Worm (Caenorhabditis elegans) whole organism, mixed stage, embryonic: ENCODE results near the gene hpa-1.

Experiments
- M03D4.4 ChIP-seq: sonication (generic microtip); optimal IDR thresholded peaks from 2 replicates; lab custom pipeline; 2017; ENCODE audit warnings: mild to moderate bottlenecking, missing genetic modification characterization, missing compliant biosample characterization
- blmp-1 ChIP-seq: fragments of 150-350 bp; optimal IDR thresholded peaks from 2 replicates; lab custom pipeline; 2014; ENCODE audit warnings: missing biosample characterization, missing genetic modification characterization
- ceh-39 ChIP-seq: fragments of 150-350 bp; optimal IDR thresholded peaks from 2 replicates; lab custom pipeline; 2014; ENCODE audit warnings: missing biosample characterization, missing genetic modification characterization
- ceh-43 ChIP-seq: fragments of 200-800 bp; sonication (Bioruptor generic); optimal IDR thresholded peaks from 2 replicates; lab custom pipeline; 2018; ENCODE audit warnings: mild to moderate bottlenecking, missing genetic modification characterization, moderate library complexity, missing compliant biosample characterization
- ces-1 ChIP-seq: fragments of 150-350 bp; optimal IDR thresholded peaks from 2 replicates; lab custom pipeline; 2014; ENCODE audit warnings: missing biosample characterization, missing genetic modification reagents, missing genetic modification characterization
- drap-1 ChIP-seq: fragments of 200-800 bp; sonication (Bioruptor generic); optimal IDR thresholded peaks from 3 replicates; lab custom pipeline; 2018; ENCODE audit warnings: mild to moderate bottlenecking, missing genetic modification characterization, missing compliant biosample characterization
- elt-1 ChIP-seq: sonication (generic microtip); optimal IDR thresholded peaks from 2 replicates; lab custom pipeline; 2017; ENCODE audit warnings: missing genetic modification characterization, mild to moderate bottlenecking, missing compliant biosample characterization, antibody characterized with exemption, moderate library complexity, borderline replicate concordance; ENCODE audit not compliant: insufficient read depth
- elt-3 ChIP-seq: fragments of 150-350 bp; optimal IDR thresholded peaks from 2 replicates; lab custom pipeline; 2014; ENCODE audit warnings: missing biosample characterization, missing genetic modification characterization
- flh-1 ChIP-seq: fragments of 200-800 bp; sonication (Bioruptor generic); optimal IDR thresholded peaks from 2 replicates; lab custom pipeline; 2018; ENCODE audit warnings: mild to moderate bottlenecking, missing genetic modification characterization, moderate library complexity, missing compliant biosample characterization
- ham-2 ChIP-seq: fragments of 200-800 bp; sonication (Bioruptor generic); optimal IDR thresholded peaks from 2 replicates; lab custom pipeline; 2018; ENCODE audit warnings: mild to moderate bottlenecking, missing genetic modification characterization, missing compliant biosample characterization
- hlh-1 ChIP-seq: fragments of 150-350 bp; optimal IDR thresholded peaks from 2 replicates; lab custom pipeline; 2014; ENCODE audit warnings: missing biosample characterization, missing genetic modification reagents, missing genetic modification characterization
- lin-32 ChIP-seq: fragments of 200-800 bp; sonication (Bioruptor generic); optimal IDR thresholded peaks from 2 replicates; lab custom pipeline; 2018; ENCODE audit warnings: mild to moderate bottlenecking, missing genetic modification characterization, missing compliant biosample characterization
- lsy-2 ChIP-seq: fragments of 150-350 bp; optimal IDR thresholded peaks from 2 replicates; lab custom pipeline; 2014; ENCODE audit warnings: missing biosample characterization, missing genetic modification characterization
- mab-5 ChIP-seq: fragments of 150-350 bp; optimal IDR thresholded peaks from 2 replicates; lab custom pipeline; 2014; ENCODE audit warnings: missing biosample characterization, missing genetic modification characterization
- mep-1 ChIP-seq: fragments of 150-350 bp; optimal IDR thresholded peaks from 2 replicates; lab custom pipeline; 2017; ENCODE audit warnings: missing biosample characterization, missing genetic modification reagents, missing genetic modification characterization, inconsistent platforms
- nhr-237 ChIP-seq: fragments of 150-350 bp; optimal IDR thresholded peaks from 2 replicates; lab custom pipeline; 2014; ENCODE audit warnings: missing biosample characterization, missing genetic modification characterization
- nhr-28 ChIP-seq: fragments of 150-350 bp; optimal IDR thresholded peaks from 2 replicates; lab custom pipeline; 2014; ENCODE audit warnings: missing biosample characterization, missing genetic modification characterization
- nhr-76 ChIP-seq: sonication (generic microtip); optimal IDR thresholded peaks from 2 replicates; lab custom pipeline; 2017; ENCODE audit warnings: missing biosample characterization, missing genetic modification characterization
- pha-4 ChIP-seq: fragments of 150-350 bp; optimal IDR thresholded peaks from 2 replicates; lab custom pipeline; 2018; ENCODE audit warnings: missing biosample characterization, missing genetic modification reagents, missing genetic modification characterization
- sem-2 ChIP-seq: fragments of 200-800 bp; sonication (Bioruptor generic); optimal IDR thresholded peaks from 2 replicates; lab custom pipeline; 2018; ENCODE audit warnings: mild to moderate bottlenecking, missing genetic modification characterization, missing compliant biosample characterization
- snpc-4 ChIP-seq: fragments of 150-350 bp; optimal IDR thresholded peaks from 2 replicates; lab custom pipeline; 2014; ENCODE audit warnings: missing biosample characterization, missing genetic modification characterization
- sptf-1 ChIP-seq: sonication (generic microtip); optimal IDR thresholded peaks from 2 replicates; lab custom pipeline; 2017; ENCODE audit warnings: mild to moderate bottlenecking, missing genetic modification characterization, moderate library complexity, missing compliant biosample characterization
- tbx-8 ChIP-seq: fragments of 200-800 bp; sonication (Bioruptor generic); optimal IDR thresholded peaks from 2 replicates; lab custom pipeline; 2018; ENCODE audit warnings: mild to moderate bottlenecking, missing genetic modification characterization, moderate library complexity, missing compliant biosample characterization
- unc-120 ChIP-seq: sonication (generic microtip); optimal IDR thresholded peaks from 2 replicates; lab custom pipeline; 2017; ENCODE audit warnings: missing genetic modification characterization, missing compliant biosample characterization; ENCODE audit not compliant: poor library complexity, severe bottlenecking
- unc-39 ChIP-seq: fragments of 150-350 bp; optimal IDR thresholded peaks from 2 replicates; lab custom pipeline; 2014; ENCODE audit warnings: missing biosample characterization, missing genetic modification characterization
- unc-62 ChIP-seq: fragments of 150-350 bp; optimal IDR thresholded peaks from 2 replicates; lab custom pipeline; 2014; ENCODE audit warnings: missing biosample characterization, missing genetic modification reagents, missing genetic modification characterization
- zip-8 ChIP-seq: fragments of 150-350 bp; optimal IDR thresholded peaks from 2 replicates; lab custom pipeline; 2014; ENCODE audit warnings: missing biosample characterization, missing genetic modification characterization
- ztf-11 ChIP-seq: fragments of 150-350 bp; optimal IDR thresholded peaks from 2 replicates; lab custom pipeline; 2014; ENCODE audit warnings: missing biosample characterization, missing genetic modification characterization

The hpa-1 gene

DNA sequence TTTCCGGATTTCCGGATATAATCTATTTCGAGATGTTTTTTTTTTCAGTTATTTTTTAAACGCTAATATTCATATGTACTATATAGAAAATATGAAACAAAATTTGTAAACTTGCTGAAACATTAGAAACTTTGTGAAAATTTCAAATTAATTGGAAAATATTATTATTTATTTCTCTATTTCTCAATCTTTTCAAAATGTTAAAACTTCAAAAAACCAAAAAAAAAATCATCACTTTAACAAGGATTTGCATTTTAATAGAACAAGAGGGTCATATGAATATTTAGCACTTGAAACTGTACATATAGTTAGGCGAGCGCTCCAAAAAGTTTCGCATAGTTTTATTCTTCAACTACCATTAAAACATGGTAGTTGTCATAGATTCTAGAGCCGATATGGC lies 36.2 kb downstream of the hpa-1 start, which contains the start of gene Y7A9A.1:
Y7A9A.1 (plus strand) TSS at position 301 of the 400 bp plus-strand sequence.
- no peak for TF ChIP-seq sptf-1 (tag; lab: Kevin White, UChicago)
- no peak for TF ChIP-seq zip-8 (tag; lab: Kevin White, UChicago)
- TF ChIP-seq M03D4.4 (tag; lab: Kevin White, UChicago), result no peak
- no peak for TF ChIP-seq flh-1 (GFP tag; lab: Kevin White, UChicago)
- no peak for TF ChIP-seq nhr-76

DNA sequence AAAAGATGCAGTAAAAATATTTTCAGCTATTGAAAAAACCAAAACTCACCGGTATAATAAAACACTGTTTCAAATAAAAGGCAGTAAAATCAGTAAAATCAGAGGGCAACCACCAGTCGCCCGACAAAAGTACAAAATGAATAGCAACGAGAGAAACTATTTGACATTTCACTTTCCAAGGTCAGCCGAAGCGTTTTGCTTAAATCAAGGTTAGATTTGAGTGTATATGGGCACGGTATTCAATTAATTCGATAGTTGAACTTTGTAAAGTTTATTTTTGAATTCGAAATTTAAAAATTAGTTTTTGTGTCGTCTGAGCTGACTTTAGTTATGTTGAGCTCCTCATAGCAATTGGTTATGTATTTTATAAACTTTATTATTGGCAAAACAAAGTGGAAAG lies 40.2 kb downstream of the hpa-1 start:
- TF ChIP-seq flh-1 (GFP tag; lab: Kevin White, UChicago) (no peak), ztf-11 (tag; lab: Kevin White, UChicago) (no peak), lin-32 (GFP tag; lab: Kevin White, UChicago) (no peak), elt-1 (tag; lab: Kevin White, UChicago) (no peak)

DNA sequence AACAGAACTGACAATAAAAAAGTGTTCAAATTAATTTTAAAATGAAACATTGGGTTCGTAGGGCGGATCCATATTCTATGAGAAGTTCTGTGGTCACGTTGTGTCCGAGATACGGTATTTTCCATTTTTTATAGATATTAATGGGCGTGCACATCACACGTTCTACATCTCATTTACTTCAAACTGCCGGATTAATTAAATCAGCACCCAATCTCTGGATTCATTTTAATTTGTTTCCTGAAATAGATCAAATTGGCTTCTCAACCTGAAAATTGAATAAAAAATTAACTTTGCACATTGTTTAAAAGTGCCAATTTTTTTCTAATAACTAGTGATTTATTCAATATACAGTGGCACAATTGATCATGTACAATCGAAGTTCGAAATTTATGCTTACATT lies 41.3 kb downstream of the hpa-1 start:
- TF ChIP-seq unc-62 (GFP tag; lab: Kevin White, UChicago) (no peak), ztf-11 (tag; lab: Kevin White, UChicago) (no peak), ces-1 (GFP tag; lab: Kevin White, UChicago) (no peak), nhr-28 (tag; lab: Kevin White, UChicago) (no peak), lin-32 (GFP tag; lab: Kevin White, UChicago) (no peak), sptf-1 (tag; lab: Kevin White, UChicago) (no peak), tbx-8 (GFP tag; lab: Kevin White, UChicago) (no peak), drap-1 (GFP tag; lab: Kevin White, UChicago) (no peak), nhr-237 (tag; lab: Kevin White, UChicago) (no peak), hlh-1 (no peak), ceh-43 (no peak), elt-1 (tag; lab: Kevin White, UChicago) (no peak), unc-39 (no peak), pha-4 (no peak), mep-1 (tag; lab: Kevin White, UChicago) (no peak)

DNA sequence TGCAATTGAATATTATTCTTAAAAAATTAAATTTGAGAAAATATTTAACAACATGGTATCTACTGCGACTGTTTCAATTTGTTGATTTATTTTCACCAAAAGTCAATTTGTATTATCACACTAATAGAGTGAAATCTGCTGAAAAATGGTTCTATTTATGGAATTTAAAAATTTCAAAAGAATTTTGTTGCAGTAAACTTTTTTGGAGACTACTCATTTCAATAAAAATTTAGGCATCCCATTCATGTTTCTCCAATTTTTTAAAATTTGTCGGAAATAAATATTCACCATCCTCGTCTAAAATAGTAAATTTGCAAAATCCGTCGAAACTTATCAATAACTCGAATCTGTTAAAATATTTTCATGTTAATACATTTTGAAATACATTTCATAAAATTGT lies 46.9 kb downstream of the hpa-1 start:
- no peak for TF ChIP-seq blmp-1 (tag; lab: Kevin White, UChicago)

DNA sequence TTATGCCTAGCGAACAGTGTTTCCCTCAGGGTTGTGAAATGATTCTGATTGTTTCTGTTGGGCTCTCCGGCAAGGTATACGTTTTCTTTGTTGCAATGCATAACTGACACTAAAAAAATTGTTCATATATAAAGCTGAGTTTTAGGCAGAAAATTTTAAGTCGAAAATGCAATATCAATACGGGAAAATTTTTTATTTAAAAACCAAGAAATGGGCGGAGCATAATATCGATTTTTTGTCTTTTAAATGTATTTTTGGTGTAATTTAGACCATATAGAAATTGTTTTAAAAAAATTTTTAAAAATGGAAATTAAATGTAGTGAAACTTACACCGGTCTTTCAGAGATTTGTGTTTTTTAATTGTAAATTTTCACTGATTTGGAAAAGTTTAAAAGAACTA lies 48.4 kb downstream of the hpa-1 start, which contains the start of gene Y105C5B.1413:
Y105C5B.1413 (minus strand) TSS at position 101 of the 400 bp plus-strand sequence.
- TF ChIP-seq ces-1 (GFP tag; lab: Kevin White, UChicago) (no peak), snpc-4 (no peak), ztf-11 (tag; lab: Kevin White, UChicago) (no peak), ham-2 (no peak), unc-39 (no peak), unc-120 (tag; lab: Kevin White, UChicago) (no peak), ceh-39 (no peak), nhr-76 (no peak), mab-5 (tag; lab: Kevin White, UChicago) (no peak), lin-32 (GFP tag; lab: Kevin White, UChicago) (no peak), unc-62 (GFP tag; lab: Kevin White, UChicago) (no peak), elt-1 (tag; lab: Kevin White, UChicago) (no peak), pha-4 (no peak), lsy-2 (tag; lab: Kevin White, UChicago) (no peak), M03D4.4 (tag; lab: Kevin White, UChicago) (no peak), sptf-1 (tag; lab: Kevin White, UChicago) (no peak), nhr-237 (tag; lab: Kevin White, UChicago) (no peak), sem-2 (no peak), elt-3 (tag; lab: Kevin White, UChicago) (no peak)

DNA sequence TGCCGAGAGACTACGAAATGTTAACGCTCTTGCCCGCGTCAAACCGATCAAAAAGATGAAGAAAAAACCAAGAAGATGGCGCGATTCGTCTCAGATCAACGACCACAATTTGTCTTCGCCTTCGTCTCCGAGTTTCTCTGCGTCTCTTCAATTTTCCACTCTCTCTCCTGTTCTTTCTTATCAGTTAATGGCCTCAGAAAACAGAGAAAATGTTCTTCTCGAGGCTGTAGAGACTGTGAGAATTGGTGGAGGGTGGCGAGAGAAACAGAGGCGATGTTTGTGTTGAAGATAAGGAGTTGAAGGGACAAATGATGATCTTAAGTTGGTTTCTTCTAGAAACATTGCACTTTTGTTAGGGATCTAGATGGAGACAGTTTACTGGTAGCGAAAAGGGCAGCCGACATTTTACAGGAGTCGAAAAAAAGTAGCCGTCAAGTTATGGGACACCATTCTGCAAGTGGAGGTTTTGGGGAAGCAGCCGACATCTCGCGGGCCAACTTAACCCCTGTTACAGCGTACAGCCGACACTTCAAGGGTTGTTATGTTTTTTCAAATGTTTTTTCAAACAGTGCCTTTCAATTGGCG lies 51.9 kb downstream of the hpa-1 start:
- TF ChIP-seq M03D4.4 (tag; lab: Kevin White, UChicago), result no peak
- peak; percentile 82 for TF ChIP-seq elt-3 (tag; lab: Kevin White, UChicago)
